Worm (Caenorhabditis elegans) whole organism, young adult: ENCODE data around the gene F41C6.6.
A peak's percentile ranks its signal among the peaks of the same experiment; 100 is the strongest.
"Not testable (repeated sequence)": the region's sequence is repeated elsewhere in the genome, so short reads cannot be mapped to it uniquely, and the experiment has no call there.

Experiments used
- C06A6.2 ChIP-seq: fragments of 200-800 bp; sonication (Bioruptor generic); conservative IDR thresholded peaks from 2 replicates; pipeline ENCODE4 v1.3.6; 2022; ENCODE audit warnings: missing genetic modification characterization, missing compliant biosample characterization
- D2030.7 ChIP-seq: fragments of 200-800 bp; sonication (Bioruptor generic); IDR thresholded peaks from 2 replicates; pipeline ENCODE4 v1.3.6; 2022; ENCODE audit warnings: missing genetic modification reagents, missing genetic modification characterization, missing compliant biosample characterization
- F37B4.10 ChIP-seq: fragments of 200-800 bp; sonication (Bioruptor generic); IDR thresholded peaks from 2 replicates; pipeline ENCODE4 v1.3.6; 2022; ENCODE audit warnings: missing genetic modification characterization, missing compliant biosample characterization
- F49E8.2 ChIP-seq: sonication (generic microtip); optimal IDR thresholded peaks from 3 replicates; lab custom pipeline; 2017; ENCODE audit warnings: missing genetic modification characterization, mild to moderate bottlenecking, missing compliant biosample characterization, antibody characterized with exemption, moderate library complexity; ENCODE audit not compliant: insufficient read depth
- K12H6.12 ChIP-seq: fragments of 200-800 bp; sonication (Bioruptor generic); optimal IDR thresholded peaks from 2 replicates; lab custom pipeline; 2018; ENCODE audit warnings: mild to moderate bottlenecking, missing genetic modification characterization, missing compliant biosample characterization
- Y95B8A.8 ChIP-seq: fragments of 200-800 bp; sonication (Bioruptor generic); IDR thresholded peaks from 2 replicates; pipeline ENCODE4 v1.3.6; 2022; ENCODE audit warnings: missing genetic modification reagents, missing genetic modification characterization, missing compliant biosample characterization
- ama-1 ChIP-seq, 3 experiments: fragments of 150-350 bp in 1 of 3; sonication (generic microtip) in 2 of 3; optimal IDR thresholded peaks; 2 replicates each; lab custom pipeline; 2014 to 2018; ENCODE audit warnings: missing biosample characterization in 2 of 3, missing genetic modification characterization in 2 of 3, missing genetic modification reagents in 2 of 3
- attf-5 ChIP-seq: fragments of 200-800 bp; sonication (Bioruptor generic); optimal IDR thresholded peaks from 2 replicates; lab custom pipeline; 2018; ENCODE audit warnings: mild to moderate bottlenecking, missing genetic modification characterization, missing compliant biosample characterization
- cebp-2 ChIP-seq: fragments of 200-800 bp; sonication (Bioruptor generic); IDR thresholded peaks from 2 replicates; pipeline ENCODE4 v1.3.6; 2022; ENCODE audit warnings: missing genetic modification characterization, missing compliant biosample characterization
- ceh-40 ChIP-seq: fragments of 200-800 bp; sonication (Bioruptor generic); IDR thresholded peaks from 2 replicates; pipeline ENCODE4 v1.3.6; 2022; ENCODE audit warnings: missing genetic modification characterization, missing compliant biosample characterization
- ceh-91 ChIP-seq: fragments of 200-800 bp; sonication (Bioruptor generic); IDR thresholded peaks from 2 replicates; pipeline ENCODE4 v1.3.6; 2022; ENCODE audit warnings: missing genetic modification reagents, missing genetic modification characterization, missing compliant biosample characterization
- die-1 ChIP-seq: sonication (generic microtip); optimal IDR thresholded peaks from 2 replicates; lab custom pipeline; 2016; ENCODE audit warnings: missing genotype, mild to moderate bottlenecking, missing genetic modification characterization, missing compliant biosample characterization
- dox-1 ChIP-seq: fragments of 200-800 bp; sonication (Bioruptor generic); IDR thresholded peaks from 2 replicates; pipeline ENCODE4 v1.3.6; 2022; ENCODE audit warnings: missing genetic modification reagents, missing genetic modification characterization, missing compliant biosample characterization
- efl-1 ChIP-seq: fragments of 150-350 bp; optimal IDR thresholded peaks from 2 replicates; lab custom pipeline; 2014; ENCODE audit warnings: missing biosample characterization, missing genetic modification reagents, missing genetic modification characterization
- ekl-4 ChIP-seq: fragments of 200-800 bp; sonication (Bioruptor generic); IDR thresholded peaks from 2 replicates; pipeline ENCODE4 v1.3.6; 2022; ENCODE audit warnings: missing genetic modification reagents, missing genetic modification characterization, missing compliant biosample characterization
- gei-17 ChIP-seq: fragments of 200-800 bp; sonication (Bioruptor generic); optimal IDR thresholded peaks from 2 replicates; lab custom pipeline; 2018; ENCODE audit warnings: mild to moderate bottlenecking, missing genetic modification characterization, missing compliant biosample characterization
- hmg-1.2 ChIP-seq: fragments of 200-800 bp; sonication (Bioruptor generic); IDR thresholded peaks from 2 replicates; pipeline ENCODE4 v1.3.6; 2022; ENCODE audit warnings: missing genetic modification reagents, missing genetic modification characterization, missing compliant biosample characterization
- let-526 ChIP-seq: fragments of 200-800 bp; sonication (Bioruptor generic); IDR thresholded peaks from 2 replicates; pipeline ENCODE4 v1.3.6; 2022; ENCODE audit warnings: missing genetic modification reagents, missing genetic modification characterization, missing compliant biosample characterization
- let-607 ChIP-seq, 2 experiments: fragments of 200-800 bp in 1 of 2; sonication (Bioruptor generic) in 1 of 2; sonication (generic microtip) in 1 of 2; optimal IDR thresholded peaks; 2 replicates each; lab custom pipeline; 2016 to 2018; ENCODE audit warnings: mild to moderate bottlenecking in 2 of 2, missing compliant biosample characterization in 2 of 2, missing genetic modification characterization in 2 of 2, moderate library complexity in 2 of 2, missing genotype in 1 of 2
- lin-26 ChIP-seq: fragments of 200-800 bp; sonication (Bioruptor generic); IDR thresholded peaks from 2 replicates; pipeline ENCODE4 v1.3.6; 2022; ENCODE audit warnings: missing genetic modification reagents, missing genetic modification characterization, missing compliant biosample characterization
- lin-35 ChIP-seq, 3 experiments: fragments of 150-350 bp in 2 of 3; sonication (generic microtip) in 1 of 3; optimal IDR thresholded peaks; 2 replicates each; lab custom pipeline; 2014 to 2018; ENCODE audit warnings: missing biosample characterization in 3 of 3, missing genetic modification characterization in 3 of 3, missing genetic modification reagents in 3 of 3
- lsy-27 ChIP-seq: sonication (generic microtip); optimal IDR thresholded peaks from 2 replicates; lab custom pipeline; 2017; ENCODE audit warnings: missing genetic modification characterization, mild to moderate bottlenecking, missing compliant biosample characterization, antibody characterized with exemption, missing genotype, borderline replicate concordance; ENCODE audit not compliant: insufficient read depth
- madf-3 ChIP-seq: fragments of 200-800 bp; sonication (Bioruptor generic); IDR thresholded peaks from 2 replicates; pipeline ENCODE4 v1.3.6; 2022; ENCODE audit warnings: missing genetic modification reagents, missing genetic modification characterization, missing compliant biosample characterization
- madf-8 ChIP-seq: fragments of 200-800 bp; sonication (Bioruptor generic); conservative IDR thresholded peaks from 2 replicates; pipeline ENCODE4 v1.3.6; 2022; ENCODE audit warnings: missing genetic modification reagents, missing genetic modification characterization, missing compliant biosample characterization
- mcd-1 ChIP-seq: fragments of 200-800 bp; sonication (Bioruptor generic); IDR thresholded peaks from 2 replicates; pipeline ENCODE4 v1.3.6; 2022; ENCODE audit warnings: missing genetic modification reagents, missing genetic modification characterization, missing compliant biosample characterization
- nfyb-1 ChIP-seq: fragments of 200-800 bp; sonication (Bioruptor generic); IDR thresholded peaks from 2 replicates; pipeline ENCODE4 v1.3.6; 2022; ENCODE audit warnings: missing genetic modification reagents, missing genetic modification characterization, missing compliant biosample characterization
- nhr-179 ChIP-seq: sonication (generic microtip); optimal IDR thresholded peaks from 2 replicates; lab custom pipeline; 2016; ENCODE audit warnings: mild to moderate bottlenecking, missing genetic modification characterization, missing compliant biosample characterization
- nhr-80 ChIP-seq: sonication (generic microtip); optimal IDR thresholded peaks from 2 replicates; lab custom pipeline; 2016; ENCODE audit warnings: missing genetic modification characterization, missing compliant biosample characterization
- pha-4 ChIP-seq: fragments of 150-350 bp; sonication (generic microtip); optimal IDR thresholded peaks from 2 replicates; lab custom pipeline; 2014; ENCODE audit warnings: missing biosample characterization, missing genetic modification reagents, missing genetic modification characterization
- rcor-1 ChIP-seq: fragments of 200-800 bp; sonication (Bioruptor generic); IDR thresholded peaks from 2 replicates; pipeline ENCODE4 v1.3.6; 2022; ENCODE audit warnings: missing genetic modification reagents, missing genetic modification characterization, missing compliant biosample characterization
- repo-1 ChIP-seq: sonication (generic microtip); optimal IDR thresholded peaks from 2 replicates; lab custom pipeline; 2017; ENCODE audit warnings: mild to moderate bottlenecking, missing genetic modification characterization, missing compliant biosample characterization
- tlf-1 ChIP-seq: fragments of 200-800 bp; sonication (Bioruptor generic); optimal IDR thresholded peaks from 2 replicates; lab custom pipeline; 2018; ENCODE audit warnings: mild to moderate bottlenecking, missing genetic modification characterization, missing compliant biosample characterization
- zfh-2 ChIP-seq: fragments of 200-800 bp; sonication (Bioruptor generic); conservative IDR thresholded peaks from 2 replicates; pipeline ENCODE4 v1.3.6; 2022; ENCODE audit warnings: missing genetic modification reagents, missing genetic modification characterization, missing compliant biosample characterization
- ztf-25 ChIP-seq: fragments of 200-800 bp; sonication (Bioruptor generic); IDR thresholded peaks from 2 replicates; pipeline ENCODE4 v1.3.6; 2022; ENCODE audit warnings: missing genetic modification reagents, missing genetic modification characterization, missing compliant biosample characterization
- ztf-26 ChIP-seq: sonication (generic microtip); optimal IDR thresholded peaks from 2 replicates; lab custom pipeline; 2017; ENCODE audit warnings: missing genetic modification characterization, missing compliant biosample characterization
- ztf-3 ChIP-seq: fragments of 200-800 bp; sonication (Bioruptor generic); optimal IDR thresholded peaks from 2 replicates; lab custom pipeline; 2018; ENCODE audit warnings: mild to moderate bottlenecking, missing genetic modification characterization, missing compliant biosample characterization

The F41C6.6 gene

DNA sequence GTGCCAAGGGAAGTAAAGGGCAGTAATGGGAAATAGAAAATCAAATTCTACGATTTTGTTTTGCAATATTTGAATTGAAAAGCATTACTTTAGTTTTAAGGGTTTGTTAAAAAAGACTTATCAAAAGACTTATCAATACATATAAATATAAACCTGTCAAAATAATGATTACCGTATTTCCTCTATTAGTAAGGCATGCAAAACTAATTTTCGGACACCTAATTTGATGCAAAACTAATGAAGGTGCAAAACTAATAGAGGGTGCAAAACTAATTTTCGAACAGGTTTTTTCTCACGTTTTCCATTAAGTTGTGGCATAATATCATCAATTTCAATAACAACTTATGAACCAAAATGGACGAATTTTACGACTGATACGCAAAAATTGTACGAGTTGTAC lies at the start of gene F41C6.6:
TSS of gene F41C6.6 (minus strand) at position 101 of the 400 bp plus-strand sequence.
- not testable (repeated sequence) for TF ChIP-seq lsy-27; hmg-1.2 (GFP tag; lab: Robert Waterston, UW); rcor-1
- TF ChIP-seq, all 124 proteins: peak for 0; not testable (repeated sequence) for 124

DNA sequence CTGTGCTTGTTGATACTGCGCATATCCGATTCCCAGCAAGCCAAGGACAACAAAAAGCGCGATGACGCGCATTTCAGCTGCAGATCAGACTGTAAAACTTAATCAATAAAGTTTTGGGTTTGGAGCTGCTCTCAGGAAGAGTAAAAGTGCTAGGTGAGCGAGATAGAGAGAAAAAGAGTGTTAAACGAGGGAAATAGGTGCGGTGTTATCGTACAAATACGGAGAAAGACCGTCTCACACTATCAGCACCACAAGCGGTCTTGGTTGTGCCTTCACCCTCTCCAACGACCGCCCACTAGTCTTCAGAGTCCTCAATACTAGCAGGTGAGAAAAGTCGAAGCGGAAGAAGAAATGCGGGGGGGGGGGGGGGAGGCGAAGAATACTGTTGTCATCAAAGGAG lies 46.9 kb upstream of the F41C6.6 start, which contains the start of gene F14B8.5:
TSS of gene F14B8.5 (minus strand) at position 127 of the 400 bp plus-strand sequence.
- no peak for TF ChIP-seq let-607 (tag; optimal IDR thresholded peaks at IDR 0.05; lab: Kevin White, UChicago)
- peak; percentile 50; the same call in 1 of the 2 replicates for TF ChIP-seq dox-1 (GFP tag; lab: Robert Waterston, UW)
- TF ChIP-seq F37B4.10 (GFP tag; lab: Robert Waterston, UW) = 0 out of 2 replicates have a peak, but pooled peaks have one; percentile 50
- TF ChIP-seq nhr-80 (tag; lab: Kevin White, UChicago) = peak; percentile 69
- no peak for TF ChIP-seq repo-1 (tag; lab: Kevin White, UChicago)
- TF ChIP-seq zfh-2 (GFP tag; lab: Robert Waterston, UW) = peak; percentile 49; the same call in 1 of the 2 replicates

- TF ChIP-seq madf-8 (GFP tag; lab: Robert Waterston, UW) (no peak), nhr-80 (tag; lab: Kevin White, UChicago) (peak; percentile 17)
Observed at ce11 chrX:6926952-6927351, 45.3 kb upstream of the F41C6.6 start.

DNA sequence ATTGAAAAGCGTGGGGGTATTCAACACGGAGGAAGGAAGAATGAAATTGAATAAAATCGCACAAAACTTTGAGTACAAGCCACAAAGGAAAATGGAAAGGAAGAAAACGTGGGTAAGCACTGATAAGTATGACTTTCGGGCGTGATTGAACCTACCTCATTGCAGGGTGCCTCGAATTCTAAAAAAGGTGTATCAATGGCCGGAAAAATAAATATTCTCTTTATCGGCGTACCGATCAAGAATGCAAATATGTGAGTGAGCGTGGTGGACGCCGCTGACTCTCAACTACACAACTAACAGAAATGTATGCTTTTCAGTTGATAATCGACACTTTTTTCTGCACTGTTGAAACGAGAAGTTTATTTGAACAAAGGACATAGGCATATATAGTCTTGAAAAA lies 42.8 kb upstream of the F41C6.6 start, which contains the start of gene otpl-3:
TSS of gene otpl-3 (minus strand) at position 304 of the 400 bp plus-strand sequence.
- TF ChIP-seq nhr-80 (tag; lab: Kevin White, UChicago) = peak; percentile 79
- TF ChIP-seq nhr-179 (tag; lab: Kevin White, UChicago) = no peak
- TF ChIP-seq tlf-1 (GFP tag; lab: Kevin White, UChicago) = no peak

- TF ChIP-seq ama-1 (optimal IDR thresholded peaks at IDR 0.05; lab: Kevin White, UChicago) (no peak), ama-1 (GFP tag; optimal IDR thresholded peaks at IDR 0.05; lab: Kevin White, UChicago) (no peak), ceh-40 (GFP tag; lab: Robert Waterston, UW) (no peak), ztf-25 (GFP tag; lab: Robert Waterston, UW) (no peak), attf-5 (GFP tag; lab: Kevin White, UChicago) (no peak), ceh-91 (no peak), madf-3 (no peak), lsy-27 (no peak), ztf-3 (GFP tag; lab: Kevin White, UChicago) (no peak)
Observed at ce11 chrX:6920132-6920531, 38.4 kb upstream of the F41C6.6 start.

DNA sequence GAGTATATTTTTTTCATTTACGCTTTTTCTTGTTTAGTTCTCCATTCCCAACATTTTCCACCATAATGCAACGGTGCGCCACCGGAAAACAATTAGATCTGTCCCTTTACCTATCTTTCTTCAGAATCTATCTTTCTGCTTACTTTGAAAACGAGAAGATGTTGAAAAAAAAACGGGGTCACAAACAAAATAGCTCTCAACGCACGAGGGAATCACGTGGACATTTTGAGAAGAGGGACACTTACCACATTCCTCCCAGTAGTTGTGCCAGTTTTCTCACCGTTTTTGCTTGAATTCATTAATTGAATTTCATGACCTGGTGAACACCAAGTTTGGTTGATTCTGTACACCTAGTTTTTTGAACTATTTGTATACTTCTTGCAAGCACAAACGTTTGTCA lies 34.5 kb upstream of the F41C6.6 start:
- TF ChIP-seq pha-4 (tag; lab: Kevin White, UChicago) (no peak), ztf-25 (GFP tag; lab: Robert Waterston, UW) (no peak), mcd-1 (GFP tag; lab: Robert Waterston, UW) (no peak), ekl-4 (no peak), die-1 (tag; lab: Kevin White, UChicago) (no peak), efl-1 (GFP tag; lab: Kevin White, UChicago) (no peak), Y95B8A.8 (GFP tag; lab: Robert Waterston, UW) (no peak), K12H6.12 (no peak), gei-17 (GFP tag; lab: Kevin White, UChicago) (no peak), F49E8.2 (tag; lab: Kevin White, UChicago) (no peak), nfyb-1 (no peak), let-526 (no peak), C06A6.2 (no peak), lin-26 (GFP tag; lab: Robert Waterston, UW) (no peak), ztf-26 (tag; lab: Kevin White, UChicago) (no peak), cebp-2 (no peak), lin-35 (GFP tag; optimal IDR thresholded peaks at IDR 0.05; lab: Kevin White, UChicago) (no peak), D2030.7 (GFP tag; lab: Robert Waterston, UW) (no peak)
